Worm (Caenorhabditis elegans): Measurements from ENCODE around the gene C08F11.17.

The C08F11.17 gene

ce11 chrIV:13689302-13689880, 39.3 kb upstream of the C08F11.17 start, which contains the start of gene T23G4.2:
Gene T23G4.2 (minus strand): TSS chrIV:13689556.
- TF ChIP-seq ekl-4 (GFP tag; IDR thresholded peaks at IDR 0.05) (no peak), tbp1 (GFP tag; optimal IDR thresholded peaks at IDR 0.05) (no peak), snpc-3.4 (tag; optimal IDR thresholded peaks at IDR 0.05) (no peak), tlf-1 (GFP tag; optimal IDR thresholded peaks at IDR 0.05) (no peak), ztf-25 (GFP tag; IDR thresholded peaks at IDR 0.05) (no peak), sptf-2 (GFP tag; optimal IDR thresholded peaks at IDR 0.05) (no peak), K11D2.4 (GFP tag; IDR thresholded peaks at IDR 0.05) (no peak), hrde-1 (tag; optimal IDR thresholded peaks at IDR 0.05; ENCODE audit: borderline replicate concordance) (no peak), snpc-1.1 (tag; optimal IDR thresholded peaks at IDR 0.05; ENCODE audit: insufficient read depth) (no peak)

ce11 chrIV:13687631-13688030, 37.5 kb upstream of the C08F11.17 start:
- TF ChIP-seq attf-3 (GFP tag; conservative IDR thresholded peaks at IDR 0.05) (0 out of 2 replicates have a peak, but pooled peaks have one; percentile 39), madf-6 (GFP tag; IDR thresholded peaks at IDR 0.05) (0 out of 2 replicates have a peak, but pooled peaks have one; percentile 17), ztf-22 (GFP tag; optimal IDR thresholded peaks at IDR 0.05) (no peak), snpc-4 (GFP tag; optimal IDR thresholded peaks at IDR 0.05) (peak; percentile 45), snpc-4 (tag; optimal IDR thresholded peaks at IDR 0.05) (peak in 3 of 4 experiments; percentile 77 to 85 (median 84)), tbp1 (GFP tag; optimal IDR thresholded peaks at IDR 0.05) (peak; percentile 28), attf-6 (GFP tag; IDR thresholded peaks at IDR 0.05) (peak; percentile 59; the same call in 1 of the 2 replicates), aptf-3 (GFP tag; IDR thresholded peaks at IDR 0.05) (no peak), lsl-1 (GFP tag; optimal IDR thresholded peaks at IDR 0.05) (peak; percentile 74)

- TF ChIP-seq tbx-9 (tag; optimal IDR thresholded peaks at IDR 0.05; ENCODE audit: borderline replicate concordance) (no peak), ztf-3 (GFP tag; optimal IDR thresholded peaks at IDR 0.05) (no peak), F33H1.4 (GFP tag; IDR thresholded peaks at IDR 0.05) (no peak), lag-1 (GFP tag; IDR thresholded peaks at IDR 0.05) (no peak), hmg-20 (GFP tag; IDR thresholded peaks at IDR 0.05) (no peak), snpc-4 (GFP tag; optimal IDR thresholded peaks at IDR 0.05) (peak; percentile 66), snpc-4 (tag; optimal IDR thresholded peaks at IDR 0.05) (peak in 3 of 4 experiments; percentile 60 to 73 (median 70)), attf-6 (GFP tag; IDR thresholded peaks at IDR 0.05) (peak; percentile 79), attf-3 (GFP tag; conservative IDR thresholded peaks at IDR 0.05) (peak; percentile 91)
Measured at ce11 chrIV:13686965-13687425, 36.9 kb upstream of the C08F11.17 start, which contains the start of gene nyn-1. Gene nyn-1 (minus strand): TSS chrIV:13687015.

- no peak for TF ChIP-seq F22D6.2 (tag; optimal IDR thresholded peaks at IDR 0.05)
- TF ChIP-seq cebp-1 (GFP tag; IDR thresholded peaks at IDR 0.05): no peak
- TF ChIP-seq cebp-1 (tag; optimal IDR thresholded peaks at IDR 0.05): no peak
- TF ChIP-seq zfh-2 (GFP tag; conservative IDR thresholded peaks at IDR 0.05): no peak
- no peak for TF ChIP-seq snpc-4 (GFP tag; optimal IDR thresholded peaks at IDR 0.05)
- peak in 1 of 4 experiments; percentile 73 for TF ChIP-seq snpc-4 (tag; optimal IDR thresholded peaks at IDR 0.05)
- TF ChIP-seq attf-6 (GFP tag; IDR thresholded peaks at IDR 0.05): 0 out of 2 replicates have a peak, but pooled peaks have one; percentile 55
- no peak for TF ChIP-seq hlh-12 (tag; optimal IDR thresholded peaks at IDR 0.05)
Measured at ce11 chrIV:13684827-13685226, 34.7 kb upstream of the C08F11.17 start.

- TF ChIP-seq nhr-80 (tag; optimal IDR thresholded peaks at IDR 0.05) (peak; percentile 13), ceh-27 (GFP tag; optimal IDR thresholded peaks at IDR 0.05) (no peak)
Measured at ce11 chrIV:13682733-13683132, 32.6 kb upstream of the C08F11.17 start.

Measured in whole organism, young adult.